Fruit fly (Drosophila melanogaster): ENCODE data around the gene CG33178.

The CG33178 gene

dm6 chrX:15043013-15043699 lies 39.5 kb upstream of the CG33178 start (continued):
- TF ChIP-seq CG18599 (GFP tag; optimal IDR thresholded peaks at IDR 0.05) (peak; percentile 89), schlank (tag; optimal IDR thresholded peaks at IDR 0.05) (peak; percentile 81), H2.0 (GFP tag; IDR thresholded peaks at IDR 0.05) (peak; percentile 27; the same call in 1 of the 2 replicates), CG3726 (GFP tag; IDR thresholded peaks at IDR 0.05) (0 out of 3 replicates have a peak, but pooled peaks have one; percentile 30), pnt (GFP tag; optimal IDR thresholded peaks at IDR 0.05) (peak; percentile 68), scrt (GFP tag; optimal IDR thresholded peaks at IDR 0.05) (peak; percentile 69), CG3407 (GFP tag; optimal IDR thresholded peaks at IDR 0.05) (peak; percentile 96), klu (GFP tag; IDR thresholded peaks at IDR 0.05) (no peak), Elba2 (GFP tag; optimal IDR thresholded peaks at IDR 0.05) (no peak), CG12769 (tag; optimal IDR thresholded peaks at IDR 0.05) (peak; percentile 76), CG1024 (GFP tag; IDR thresholded peaks at IDR 0.05) (peak; percentile 84; the same call in 1 of the 2 replicates), hb (GFP tag; IDR thresholded peaks at IDR 0.05; ENCODE audit: partially characterized antibody) (no peak), eyg (GFP tag; optimal IDR thresholded peaks at IDR 0.05) (peak; percentile 76), unpg (GFP tag; optimal IDR thresholded peaks at IDR 0.05) (peak; percentile 75), yki (optimal IDR thresholded peaks at IDR 0.05) (no peak), crp (GFP tag; optimal IDR thresholded peaks at IDR 0.05) (peak in 1 of 2 experiments; percentile 46), Hr39 (optimal IDR thresholded peaks at IDR 0.05) (no peak), Taf1 (GFP tag; IDR thresholded peaks at IDR 0.05) (no peak), danr (GFP tag; IDR thresholded peaks at IDR 0.05) (peak; percentile 50; the same call in 1 of the 2 replicates), E2f2 (GFP tag; IDR thresholded peaks at IDR 0.05) (peak; percentile 50; the same call in 1 of the 2 replicates), MESR4 (GFP tag; optimal IDR thresholded peaks at IDR 0.05) (peak; percentile 14), CG2712 (tag; optimal IDR thresholded peaks at IDR 0.05) (peak; percentile 64), bcd (GFP tag; optimal IDR thresholded peaks at IDR 0.05) (peak; percentile 79), CG42726 (GFP tag; IDR thresholded peaks at IDR 0.05; ENCODE audit: partially characterized antibody) (no peak), CG2678 (tag; optimal IDR thresholded peaks at IDR 0.05) (peak; percentile 89), chn (GFP tag; optimal IDR thresholded peaks at IDR 0.05) (peak; percentile 1), Poxn (GFP tag; IDR thresholded peaks at IDR 0.05) (no peak), CG11456 (GFP tag; IDR thresholded peaks at IDR 0.05) (peak; percentile 68; the same call in 2 of the 3 replicates), fru (optimal IDR thresholded peaks at IDR 0.05) (no peak), CG5245 (GFP tag; optimal IDR thresholded peaks at IDR 0.05) (peak; percentile 63), CG7928 (GFP tag; optimal IDR thresholded peaks at IDR 0.05) (peak; percentile 61), CkIIα-i1 (GFP tag; IDR thresholded peaks at IDR 0.05) (peak; percentile 44; the same call in 1 of the 2 replicates), her (GFP tag; optimal IDR thresholded peaks at IDR 0.05) (peak; percentile 21), BEAF-32 (GFP tag; optimal IDR thresholded peaks at IDR 0.05) (no peak), wor (GFP tag; IDR thresholded peaks at IDR 0.05) (no peak), Eip74EF (GFP tag; optimal IDR thresholded peaks at IDR 0.05) (peak in 1 of 2 experiments; percentile 81), Oaz (GFP tag; IDR thresholded peaks at IDR 0.05) (no peak), GATAe (GFP tag; conservative IDR thresholded peaks at IDR 0.05) (no peak), crol (GFP tag; IDR thresholded peaks at IDR 0.05) (peak; percentile 29), CG8478 (optimal IDR thresholded peaks at IDR 0.05) (no peak), vfl (GFP tag; optimal IDR thresholded peaks at IDR 0.05) (no peak), CG31365 (tag; optimal IDR thresholded peaks at IDR 0.05) (peak; percentile 82), CG11093 (GFP tag; IDR thresholded peaks at IDR 0.05) (peak; percentile 48; the same call in 1 of the 3 replicates), CG3163 (GFP tag; optimal IDR thresholded peaks at IDR 0.05) (peak; percentile 72), Sox100B (GFP tag; optimal IDR thresholded peaks at IDR 0.05) (peak; percentile 92), HmgZ (tag; optimal IDR thresholded peaks at IDR 0.05) (peak; percentile 79), lmd (GFP tag; IDR thresholded peaks at IDR 0.05) (no peak), E2f1 (GFP tag; IDR thresholded peaks at IDR 0.05) (peak; percentile 48; the same call in 1 of the 2 replicates), CG18011 (GFP tag; optimal IDR thresholded peaks at IDR 0.05) (peak; percentile 28), otp (GFP tag; IDR thresholded peaks at IDR 0.05) (peak; percentile 90), Hey (tag; optimal IDR thresholded peaks at IDR 0.05) (peak; percentile 80)

Data from whole organism, embryonic.